Worm (Caenorhabditis elegans): Measurements from ENCODE around the gene vit-3.

DNA sequence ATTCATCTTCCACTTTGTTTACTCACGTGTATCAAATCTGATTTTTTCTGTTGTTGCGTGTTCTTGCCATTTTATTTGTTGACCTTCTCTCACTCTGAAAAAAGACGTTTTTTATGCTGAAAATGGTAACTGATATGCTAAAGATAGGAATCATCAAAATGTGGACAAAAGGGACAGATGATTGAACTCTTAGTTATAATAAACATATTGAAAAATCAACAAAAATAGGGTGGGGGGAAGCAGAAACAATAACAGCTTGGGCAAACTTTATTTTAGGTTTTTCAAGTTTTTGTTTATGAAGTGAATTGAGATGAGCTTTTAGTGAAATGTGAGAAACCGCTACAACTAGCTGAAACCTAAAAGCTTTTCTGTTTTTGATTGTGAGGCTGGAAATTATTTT is 39.4 kb downstream of the vit-3 start, which contains the start of gene F56B6.6:
- TF ChIP-seq egl-27 (tag; optimal IDR thresholded peaks at IDR 0.05) (no peak), elt-3 (tag; optimal IDR thresholded peaks at IDR 0.05) (no peak), egl-13 (tag; optimal IDR thresholded peaks at IDR 0.05) (no peak), nhr-28 (tag; optimal IDR thresholded peaks at IDR 0.05) (no peak), dsc-1 (tag; optimal IDR thresholded peaks at IDR 0.05) (no peak), lin-39 (tag; optimal IDR thresholded peaks at IDR 0.05) (no peak), ceh-82 (tag; optimal IDR thresholded peaks at IDR 0.05) (no peak), fos-1 (tag; optimal IDR thresholded peaks at IDR 0.05) (no peak)

Measured in whole organism, L1 larva.